Worm (Caenorhabditis elegans) whole organism, L4/young adult: Measurements from ENCODE around the gene Y69A2AR.46.

Experiments used
- W03F9.2 ChIP-seq: fragments of 150-350 bp; optimal IDR thresholded peaks from 2 replicates; lab custom pipeline; 2014; ENCODE audit warnings: missing biosample characterization, missing genetic modification characterization
- dao-5 ChIP-seq: sonication (generic microtip); optimal IDR thresholded peaks from 2 replicates; lab custom pipeline; 2016; ENCODE audit warnings: missing genotype, missing genetic modification characterization, moderate library complexity, missing compliant biosample characterization
- him-1 ChIP-seq: sonication (generic microtip); optimal IDR thresholded peaks from 2 replicates; lab custom pipeline; 2016; ENCODE audit warnings: missing genotype, missing genetic modification reagents, missing genetic modification characterization, missing compliant biosample characterization

The Y69A2AR.46 gene

ce11 chrIV:2561358-2561757 lies at the start of gene Y69A2AR.46:
Gene Y69A2AR.46 (plus strand): TSS chrIV:2561658.
- TF ChIP-seq dao-5 (no peak), W03F9.2 (tag; lab: Kevin White, UChicago) (no peak), him-1 (no peak)

DNA sequence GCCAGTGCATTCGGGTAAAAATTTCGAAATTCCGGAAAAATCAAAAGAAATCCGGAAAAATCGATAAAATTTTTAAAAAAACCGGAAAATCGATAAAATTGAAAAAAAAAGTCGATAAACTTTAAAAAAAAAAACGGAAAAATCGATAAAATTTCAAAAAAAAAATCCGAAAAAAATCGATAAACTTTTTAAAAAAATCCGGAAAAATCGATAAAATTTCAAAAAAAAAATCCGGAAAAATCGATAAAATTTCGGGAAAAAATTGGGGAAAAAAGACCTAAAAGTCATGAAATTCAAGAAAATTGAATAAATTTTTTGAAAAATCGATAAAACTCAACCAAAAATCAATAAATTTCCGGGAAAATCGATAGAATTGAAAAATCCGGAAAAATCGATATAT lies 34.6 kb upstream of the Y69A2AR.46 start:
- TF ChIP-seq W03F9.2 (tag; lab: Kevin White, UChicago): no peak
- no peak for TF ChIP-seq him-1
- no peak for TF ChIP-seq dao-5

ce11 chrIV:2529281-2529680 lies 32.2 kb upstream of the Y69A2AR.46 start:
- TF ChIP-seq W03F9.2 (tag; lab: Kevin White, UChicago) (no peak), dao-5 (no peak), him-1 (no peak)

ce11 chrIV:2530285-2530684 lies 31.2 kb upstream of the Y69A2AR.46 start:
- TF ChIP-seq him-1: no peak
- no peak for TF ChIP-seq dao-5
- TF ChIP-seq W03F9.2 (tag; lab: Kevin White, UChicago): no peak

ce11 chrIV:2537741-2538140 lies 23.7 kb upstream of the Y69A2AR.46 start:
- TF ChIP-seq him-1: no peak
- TF ChIP-seq dao-5: no peak
- no peak for TF ChIP-seq W03F9.2 (tag; lab: Kevin White, UChicago)

DNA sequence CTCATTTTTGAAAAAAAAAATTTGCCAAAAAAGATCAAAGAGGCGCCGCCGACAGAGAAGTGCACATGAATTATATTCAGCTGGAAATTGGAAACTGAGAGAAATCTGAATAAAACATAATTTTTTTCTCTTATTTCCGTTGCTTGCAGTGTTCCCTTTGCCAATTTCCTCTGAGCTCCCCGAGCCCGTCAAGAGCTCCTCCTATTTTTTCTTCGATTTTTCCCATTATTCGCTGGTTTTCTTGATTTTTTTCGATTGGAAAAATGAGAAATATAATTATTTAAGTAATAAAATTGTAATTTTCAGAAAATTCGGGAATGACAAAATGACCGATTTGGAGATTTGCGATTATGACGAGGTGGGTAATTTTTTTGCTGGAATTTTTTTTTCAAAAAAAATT lies 19.5 kb upstream of the Y69A2AR.46 start, which contains the start of gene sprr-3:
Gene sprr-3 (plus strand): TSS at position 301 of the 400 bp plus-strand sequence.
- no peak for TF ChIP-seq him-1
- TF ChIP-seq W03F9.2 (tag; lab: Kevin White, UChicago): no peak
- TF ChIP-seq dao-5: no peak

DNA sequence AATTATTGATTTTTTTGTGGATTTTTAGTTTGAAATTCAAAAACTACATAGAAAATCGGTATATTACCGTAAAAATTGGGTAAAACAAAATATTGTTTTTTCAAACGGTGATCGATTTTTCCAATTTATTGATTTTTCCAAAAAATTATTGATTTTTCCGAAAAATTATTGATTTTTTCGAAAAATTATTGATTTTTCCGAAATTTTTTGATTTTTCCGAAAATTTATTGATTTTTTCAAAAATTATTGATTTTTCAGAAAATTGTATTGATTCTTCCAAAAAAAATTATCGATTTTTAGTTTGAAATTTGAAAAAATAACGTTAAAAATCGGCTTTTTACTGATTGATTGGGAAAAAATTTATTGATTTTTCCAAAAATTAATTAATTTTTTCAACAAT lies 12.7 kb upstream of the Y69A2AR.46 start:
- no peak for TF ChIP-seq W03F9.2 (tag; lab: Kevin White, UChicago)
- no peak for TF ChIP-seq him-1
- TF ChIP-seq dao-5: no peak

DNA sequence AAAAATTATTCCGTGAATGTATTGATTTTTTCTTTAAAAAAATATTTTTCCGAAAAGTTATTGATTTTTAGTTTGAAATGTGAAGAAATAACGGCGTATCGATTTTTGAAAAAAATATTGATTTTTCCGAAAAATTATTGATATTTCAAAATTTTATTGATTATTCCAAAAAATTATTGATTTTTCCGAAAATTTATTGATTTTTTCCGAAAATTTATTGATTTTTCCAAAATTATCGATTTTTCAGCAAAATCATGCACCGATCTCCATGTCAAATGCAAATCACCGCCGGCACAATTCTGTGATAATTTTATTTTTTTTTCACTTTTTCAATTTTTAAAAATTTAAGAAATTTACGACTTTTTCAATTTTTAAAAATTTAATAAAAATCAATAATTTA lies 11.9 kb upstream of the Y69A2AR.46 start:
- TF ChIP-seq him-1 (no peak), W03F9.2 (tag; lab: Kevin White, UChicago) (no peak), dao-5 (no peak)

DNA sequence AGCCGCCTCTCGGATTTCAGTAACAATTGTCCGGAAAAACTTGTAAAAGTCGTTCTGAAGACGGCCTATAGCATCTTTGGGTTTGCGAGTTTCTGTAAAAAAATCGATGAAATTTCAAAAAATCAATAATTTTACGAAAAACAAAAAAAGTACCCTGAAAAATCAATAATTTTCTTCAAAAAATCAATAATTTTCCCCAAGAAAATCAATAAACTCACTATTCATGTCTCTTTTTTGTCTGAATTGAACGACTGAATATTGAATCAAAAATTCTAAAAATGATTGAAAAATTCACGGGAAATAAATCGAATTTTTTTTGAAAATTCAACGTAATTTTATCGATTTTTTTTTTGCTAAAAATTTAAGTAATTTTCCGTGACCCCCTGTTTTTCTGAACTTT lies 10.0 kb upstream of the Y69A2AR.46 start, which contains the start of gene Y69A2AR.23:
Gene Y69A2AR.23 (minus strand): TSS at position 267 of the 400 bp plus-strand sequence.
- no peak for TF ChIP-seq dao-5
- no peak for TF ChIP-seq W03F9.2 (tag; lab: Kevin White, UChicago)
- no peak for TF ChIP-seq him-1

DNA sequence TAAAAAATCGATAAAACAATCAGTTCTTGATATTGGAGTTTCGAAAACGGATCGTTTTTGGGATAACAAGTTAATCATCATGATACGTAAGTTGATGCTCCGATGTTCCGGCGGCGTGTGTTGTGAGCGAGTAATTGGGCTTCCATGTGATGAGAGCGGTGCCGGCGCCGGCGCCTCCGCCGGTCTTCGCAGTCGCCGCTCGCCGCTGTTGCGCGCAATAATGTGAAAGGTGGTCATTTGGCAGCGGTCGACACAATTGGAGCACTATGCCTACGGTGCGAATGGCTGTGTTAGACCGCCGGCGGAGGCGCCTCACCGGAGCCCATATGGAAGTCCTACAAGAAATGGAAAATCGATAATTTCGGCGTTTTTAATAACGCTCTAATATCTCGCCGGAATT lies 9.6 kb upstream of the Y69A2AR.46 start:
- TF ChIP-seq him-1 (no peak), W03F9.2 (tag; lab: Kevin White, UChicago) (no peak), dao-5 (no peak)

DNA sequence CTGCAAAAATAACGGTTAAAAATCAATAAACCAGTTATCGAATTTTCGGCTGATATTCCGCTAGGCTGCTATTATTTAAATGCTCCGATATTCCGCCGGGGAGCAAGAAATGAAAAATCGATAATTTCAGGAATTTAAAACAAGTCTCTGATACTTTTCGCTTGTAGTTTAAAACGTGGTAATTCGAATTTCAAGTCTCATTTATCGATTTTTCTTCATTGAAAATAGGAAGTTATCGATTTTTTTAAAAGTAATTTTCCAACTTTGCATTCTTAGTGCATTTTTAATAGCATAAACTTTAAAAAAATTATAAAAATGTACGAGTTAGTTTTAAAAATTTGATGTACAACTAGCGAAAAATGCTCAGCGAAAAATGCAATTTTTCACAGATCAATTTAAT lies 9.2 kb upstream of the Y69A2AR.46 start:
- TF ChIP-seq W03F9.2 (tag; lab: Kevin White, UChicago) (no peak), him-1 (no peak), dao-5 (no peak)

ce11 chrIV:2552855-2553254 lies 8.6 kb upstream of the Y69A2AR.46 start:
- TF ChIP-seq dao-5: no peak
- no peak for TF ChIP-seq W03F9.2 (tag; lab: Kevin White, UChicago)
- no peak for TF ChIP-seq him-1

ce11 chrIV:2556211-2556610 lies 5.2 kb upstream of the Y69A2AR.46 start:
- TF ChIP-seq W03F9.2 (tag; lab: Kevin White, UChicago) (no peak), him-1 (no peak), dao-5 (no peak)

- TF ChIP-seq W03F9.2 (tag; lab: Kevin White, UChicago): no peak
Observed at ce11 chrIV:2562071-2562470, 613 bp downstream of the Y69A2AR.46 start, which contains the start of gene Y69A2AR.50. Gene Y69A2AR.50 (plus strand): TSS chrIV:2562371.

DNA sequence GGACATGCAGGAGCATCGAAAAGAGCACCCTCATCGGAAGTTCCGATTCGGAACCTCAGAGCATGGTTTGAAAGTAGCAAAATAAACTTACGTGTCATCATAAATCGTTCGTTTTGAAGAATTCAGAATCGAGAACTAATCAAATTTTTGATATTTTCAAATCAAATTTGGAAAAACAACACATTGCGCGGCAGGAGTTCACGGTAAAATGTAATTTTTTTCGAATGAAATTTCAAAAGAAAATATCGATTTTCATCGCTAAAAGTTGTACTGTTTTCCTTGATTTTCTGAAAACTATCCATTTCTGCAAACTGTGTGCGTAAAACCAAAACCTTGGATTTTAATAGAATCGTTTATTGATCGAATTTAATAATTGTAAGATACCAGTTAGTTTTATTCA lies 2.5 kb downstream of the Y69A2AR.46 start, which contains the start of gene Y69A2AR.24:
Gene Y69A2AR.24 (minus strand): TSS at position 101 of the 400 bp plus-strand sequence.
- TF ChIP-seq dao-5: no peak
- no peak for TF ChIP-seq him-1
- no peak for TF ChIP-seq W03F9.2 (tag; lab: Kevin White, UChicago)

DNA sequence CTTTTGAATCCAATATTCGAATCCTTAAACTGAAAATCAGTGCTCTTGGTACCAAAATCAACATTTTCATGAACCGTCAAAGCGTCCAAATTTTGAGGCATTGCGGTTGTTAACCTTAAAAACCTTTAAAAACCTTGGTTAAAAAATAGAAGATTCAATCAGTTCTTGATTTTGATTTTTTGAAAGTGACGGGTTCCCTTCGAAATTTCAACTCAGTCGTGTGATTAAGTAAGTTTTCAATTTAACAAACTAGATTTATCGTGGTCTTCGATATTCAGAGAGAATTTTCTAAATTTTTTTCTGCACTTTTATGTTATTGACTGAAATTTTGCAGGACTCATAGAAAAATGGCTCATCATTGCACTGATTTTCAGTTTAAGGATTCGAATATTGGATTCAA lies 6.8 kb downstream of the Y69A2AR.46 start, which contains the start of the genes Y69A2AR.25 and Y69A2AR.12:
Gene Y69A2AR.25 (minus strand): TSS at position 101 of the 400 bp plus-strand sequence.
Gene Y69A2AR.12 (plus strand): TSS at position 348 of the 400 bp plus-strand sequence.
- no peak for TF ChIP-seq dao-5
- TF ChIP-seq W03F9.2 (tag; lab: Kevin White, UChicago): no peak
- TF ChIP-seq him-1: no peak
